Worm (Caenorhabditis elegans) whole organism, L4 larva: ENCODE results near the gene T03F6.6.
A peak's percentile ranks its signal among the peaks of the same experiment; 100 is the strongest.

Source experiments
- ceh-20 ChIP-seq: fragments of 200-800 bp; sonication (Bioruptor generic); IDR thresholded peaks from 2 replicates; pipeline ENCODE4 v1.3.6; 2022; ENCODE audit warnings: missing genetic modification reagents, missing genetic modification characterization, missing compliant biosample characterization
- lsy-2 ChIP-seq, 2 experiments: fragments of 150-350 bp in 1 of 2; sonication (generic microtip) in 1 of 2; optimal IDR thresholded peaks; 2 replicates each; lab custom pipeline; 2014 to 2017; ENCODE audit warnings: missing biosample characterization in 2 of 2, missing genetic modification characterization in 2 of 2

- peak in 1 of 2 experiments; percentile 5 for TF ChIP-seq lsy-2 (tag; optimal IDR thresholded peaks at IDR 0.05; lab: Kevin White, UChicago)
- no peak for TF ChIP-seq ceh-20 (GFP tag; lab: Robert Waterston, UW)
These were observed 3.8 kb downstream of the T03F6.6 start, which contains the start of gene lis-1 for ce11 chrIII:13376304-13376760.
